Fruit fly (Drosophila melanogaster): ENCODE measurements around the gene CG15771.

Gene CG15771

dm6 chrX:5705899-5706312 is 49.5 kb upstream of the CG15771 start (continued):
- TF ChIP-seq lov (optimal IDR thresholded peaks at IDR 0.05) = no peak
- TF ChIP-seq lov (GFP tag; IDR thresholded peaks at IDR 0.05) = peak; percentile 81; the same call in 2 of the 3 replicates
- TF ChIP-seq CG13287 (GFP tag; IDR thresholded peaks at IDR 0.05; ENCODE audit: partially characterized antibody) = no peak; the same call in 1 of the 2 replicates
- peak; percentile 58 for TF ChIP-seq CG18764 (GFP tag; optimal IDR thresholded peaks at IDR 0.05)
- peak; percentile 37 for TF ChIP-seq slp2 (GFP tag; optimal IDR thresholded peaks at IDR 0.05)
- no peak for TF ChIP-seq BEAF-32 (GFP tag; optimal IDR thresholded peaks at IDR 0.05)
- TF ChIP-seq Poxn (GFP tag; IDR thresholded peaks at IDR 0.05) = peak; percentile 72
- peak; percentile 89 for TF ChIP-seq CG10543 (GFP tag; optimal IDR thresholded peaks at IDR 0.05)
- peak; percentile 71 for TF ChIP-seq salm (tag; optimal IDR thresholded peaks at IDR 0.05)
- no peak for TF ChIP-seq ab (GFP tag; optimal IDR thresholded peaks at IDR 0.05)
- TF ChIP-seq HHEX (GFP tag; optimal IDR thresholded peaks at IDR 0.05) = peak; percentile 87
- TF ChIP-seq sug (tag; optimal IDR thresholded peaks at IDR 0.05) = peak; percentile 80
- no peak for TF ChIP-seq Dll (GFP tag; IDR thresholded peaks at IDR 0.05; ENCODE audit: partially characterized antibody)
- TF ChIP-seq run (tag; optimal IDR thresholded peaks at IDR 0.05) = peak; percentile 74
- peak; percentile 73 for TF ChIP-seq kah (GFP tag; optimal IDR thresholded peaks at IDR 0.05)
- TF ChIP-seq CG16863 (GFP tag; optimal IDR thresholded peaks at IDR 0.05) = peak; percentile 31
- peak; percentile 88 for TF ChIP-seq Taf1 (GFP tag; IDR thresholded peaks at IDR 0.05)
- peak; percentile 21 for TF ChIP-seq CG9876 (GFP tag; optimal IDR thresholded peaks at IDR 0.05)
- TF ChIP-seq sens (GFP tag) = peak; percentile 93
- no peak for TF ChIP-seq CG2202 (tag; optimal IDR thresholded peaks at IDR 0.05)
- no peak for TF ChIP-seq fru (optimal IDR thresholded peaks at IDR 0.05)
- no peak for TF ChIP-seq Bgb (GFP tag; IDR thresholded peaks at IDR 0.05; ENCODE audit: partially characterized antibody)
- TF ChIP-seq Tbp (GFP tag; optimal IDR thresholded peaks at IDR 0.05) = no peak
- peak; percentile 84 for TF ChIP-seq Ets65A (GFP tag)
- TF ChIP-seq CG10565 (GFP tag; optimal IDR thresholded peaks at IDR 0.05) = no peak
- TF ChIP-seq vvl (GFP tag; IDR thresholded peaks at IDR 0.05) = peak; percentile 94
- peak; percentile 22 for TF ChIP-seq chn (GFP tag; optimal IDR thresholded peaks at IDR 0.05)
- TF ChIP-seq Oaz (GFP tag; IDR thresholded peaks at IDR 0.05) = peak; percentile 84
- peak; percentile 88 for TF ChIP-seq CG17359 (tag; optimal IDR thresholded peaks at IDR 0.05)
- no peak for TF ChIP-seq dm (GFP tag; optimal IDR thresholded peaks at IDR 0.05)
- TF ChIP-seq wek (GFP tag; optimal IDR thresholded peaks at IDR 0.05) = peak; percentile 38
- peak; percentile 42; the same call in 1 of the 2 replicates for TF ChIP-seq sens-2 (GFP tag; IDR thresholded peaks at IDR 0.05)
- peak; percentile 68 for TF ChIP-seq CG1647 (GFP tag; optimal IDR thresholded peaks at IDR 0.05)
- TF ChIP-seq gt (GFP tag; IDR thresholded peaks at IDR 0.05) = peak; percentile 53
- TF ChIP-seq pan (optimal IDR thresholded peaks at IDR 0.05) = no peak
- TF ChIP-seq pan (GFP tag; optimal IDR thresholded peaks at IDR 0.05 in 1 of 2, IDR thresholded peaks at IDR 0.05 in 1 of 2) = peak in 1 of 2 experiments; percentile 95
- TF ChIP-seq Dfd (GFP tag; optimal IDR thresholded peaks at IDR 0.05) = no peak
- TF ChIP-seq Dip3 (GFP tag; optimal IDR thresholded peaks at IDR 0.05) = peak; percentile 53
- peak; percentile 88 for TF ChIP-seq toy (GFP tag; IDR thresholded peaks at IDR 0.05)
- no peak for TF ChIP-seq CG16813 (GFP tag; IDR thresholded peaks at IDR 0.05; ENCODE audit: partially characterized antibody)
- TF ChIP-seq Drgx (GFP tag; IDR thresholded peaks at IDR 0.05) = peak; percentile 95
- TF ChIP-seq hkb (optimal IDR thresholded peaks at IDR 0.05) = no peak
- peak; percentile 92 for TF ChIP-seq hkb (GFP tag; IDR thresholded peaks at IDR 0.05)
- no peak for TF ChIP-seq CG4707 (GFP tag; optimal IDR thresholded peaks at IDR 0.05)
- TF ChIP-seq bcd (GFP tag; optimal IDR thresholded peaks at IDR 0.05) = peak; percentile 89
- TF ChIP-seq CG16779 (GFP tag; IDR thresholded peaks at IDR 0.05) = peak; percentile 89
- TF ChIP-seq CG6654 (GFP tag; optimal IDR thresholded peaks at IDR 0.05) = peak; percentile 22
- 0 out of 2 replicates have a peak, but pooled peaks have one; percentile 47 for TF ChIP-seq CkIIα-i1 (GFP tag; IDR thresholded peaks at IDR 0.05)
- TF ChIP-seq dpn (GFP tag; optimal IDR thresholded peaks at IDR 0.05) = peak; percentile 79 to 82
- TF ChIP-seq CTCF (GFP tag; optimal IDR thresholded peaks at IDR 0.05) = peak; percentile 36
- no peak for TF ChIP-seq CG42726 (GFP tag; IDR thresholded peaks at IDR 0.05; ENCODE audit: partially characterized antibody)
- TF ChIP-seq jing (GFP tag; optimal IDR thresholded peaks at IDR 0.05) = peak; percentile 41
- TF ChIP-seq CG3838 (GFP tag; optimal IDR thresholded peaks at IDR 0.05) = peak; percentile 23

Data from whole organism, embryonic.